Worm (Caenorhabditis elegans) whole organism, L4/young adult: Measurements from ENCODE around the gene F35D11.4.

Experiments
- W03F9.2 ChIP-seq: fragments of 150-350 bp; optimal IDR thresholded peaks from 2 replicates; lab custom pipeline; 2014; ENCODE audit warnings: missing biosample characterization, missing genetic modification characterization
- dao-5 ChIP-seq: sonication (generic microtip); optimal IDR thresholded peaks from 2 replicates; lab custom pipeline; 2016; ENCODE audit warnings: missing genotype, missing genetic modification characterization, moderate library complexity, missing compliant biosample characterization
- him-1 ChIP-seq: sonication (generic microtip); optimal IDR thresholded peaks from 2 replicates; lab custom pipeline; 2016; ENCODE audit warnings: missing genotype, missing genetic modification reagents, missing genetic modification characterization, missing compliant biosample characterization

- TF ChIP-seq him-1 (tag; lab: Kevin White, UChicago), result no peak
- TF ChIP-seq W03F9.2 (tag; lab: Kevin White, UChicago), result no peak
- no peak for TF ChIP-seq dao-5 (tag; lab: Kevin White, UChicago)
These were observed 17.9 kb upstream of the F35D11.4 start for ce11 chrII:4585327-4585726.
